Fruit fly (Drosophila melanogaster): Measurements from ENCODE around the gene CG34456.

The CG34456 gene

dm6 chr3L:9377198-9378035 lies 15.5 kb downstream of the CG34456 start, which contains the start of gene Hsp26 (continued):
- TF ChIP-seq Dref (GFP tag; IDR thresholded peaks at IDR 0.05) (no peak), Usf (GFP tag; optimal IDR thresholded peaks at IDR 0.05) (no peak), Asciz (GFP tag; optimal IDR thresholded peaks at IDR 0.05) (peak; percentile 74), CG10979 (tag; optimal IDR thresholded peaks at IDR 0.05) (peak; percentile 82), zfh2 (GFP tag; optimal IDR thresholded peaks at IDR 0.05) (peak; percentile 82), ewg (GFP tag; optimal IDR thresholded peaks at IDR 0.05) (peak; percentile 93), Vsx1 (GFP tag; optimal IDR thresholded peaks at IDR 0.05) (peak; percentile 53), sisA (GFP tag; IDR thresholded peaks at IDR 0.05) (peak; percentile 74), fd102C (GFP tag; optimal IDR thresholded peaks at IDR 0.05) (peak; percentile 27), ara (GFP tag; IDR thresholded peaks at IDR 0.05) (peak; percentile 77), CG42726 (GFP tag; IDR thresholded peaks at IDR 0.05; ENCODE audit: partially characterized antibody) (no peak), ftz-f1 (GFP tag; optimal IDR thresholded peaks at IDR 0.05) (no peak), CG8765 (GFP tag; IDR thresholded peaks at IDR 0.05) (peak; percentile 22; the same call in 1 of the 2 replicates), wdn (GFP tag; IDR thresholded peaks at IDR 0.05) (peak; percentile 81), Gug (GFP tag; IDR thresholded peaks at IDR 0.05) (peak; percentile 43; the same call in 2 of the 4 replicates), CG9215 (GFP tag; IDR thresholded peaks at IDR 0.05) (no peak), CG15073 (GFP tag; optimal IDR thresholded peaks at IDR 0.05) (peak; percentile 24), CG17568 (GFP tag; optimal IDR thresholded peaks at IDR 0.05) (peak; percentile 84), bbx (GFP tag; IDR thresholded peaks at IDR 0.05; ENCODE audit: partially characterized antibody) (no peak; the same call in 1 of the 2 replicates), sd (tag; optimal IDR thresholded peaks at IDR 0.05) (peak; percentile 59), bab2 (GFP tag; optimal IDR thresholded peaks at IDR 0.05) (peak; percentile 83), Doc3 (GFP tag; IDR thresholded peaks at IDR 0.05; ENCODE audit: partially characterized antibody) (no peak), gce (GFP tag; IDR thresholded peaks at IDR 0.05) (peak; percentile 83; the same call in 2 of the 3 replicates), MBD-R2 (GFP tag; IDR thresholded peaks at IDR 0.05) (peak; percentile 42; the same call in 1 of the 2 replicates), crc (GFP tag; optimal IDR thresholded peaks at IDR 0.05) (peak; percentile 84), CG4707 (GFP tag; optimal IDR thresholded peaks at IDR 0.05) (peak; percentile 49), Optix (GFP tag; IDR thresholded peaks at IDR 0.05) (peak; percentile 23; the same call in 1 of the 3 replicates), CG9609 (GFP tag; optimal IDR thresholded peaks at IDR 0.05) (peak; percentile 82), disco-r (GFP tag; optimal IDR thresholded peaks at IDR 0.05) (peak; percentile 83), sens-2 (GFP tag; IDR thresholded peaks at IDR 0.05) (peak; percentile 73), Ssrp (tag; optimal IDR thresholded peaks at IDR 0.05) (peak; percentile 70), BEAF-32 (GFP tag; optimal IDR thresholded peaks at IDR 0.05) (no peak), CG1233 (GFP tag; optimal IDR thresholded peaks at IDR 0.05) (peak; percentile 78), CG3995 (GFP tag; optimal IDR thresholded peaks at IDR 0.05) (peak; percentile 12), D19A (tag; optimal IDR thresholded peaks at IDR 0.05) (peak; percentile 77), bowl (GFP tag; IDR thresholded peaks at IDR 0.05) (peak; percentile 71; the same call in 1 of the 2 replicates), CG14050 (GFP tag; IDR thresholded peaks at IDR 0.05) (peak; percentile 86), CG10147 (GFP tag; optimal IDR thresholded peaks at IDR 0.05) (peak; percentile 74), nom (GFP tag; optimal IDR thresholded peaks at IDR 0.05) (peak; percentile 79), CG7556 (GFP tag; optimal IDR thresholded peaks at IDR 0.05) (peak; percentile 89), CG17612 (GFP tag; IDR thresholded peaks at IDR 0.05) (peak; percentile 56; the same call in 1 of the 2 replicates), tgo (GFP tag; IDR thresholded peaks at IDR 0.05) (peak; percentile 82), CG16863 (GFP tag; optimal IDR thresholded peaks at IDR 0.05) (peak; percentile 88), CG8290 (GFP tag; optimal IDR thresholded peaks at IDR 0.05) (peak; percentile 72), CG8290 (tag; optimal IDR thresholded peaks at IDR 0.05) (peak in 1 of 2 experiments; percentile 24), ems (GFP tag; optimal IDR thresholded peaks at IDR 0.05) (peak; percentile 82), CG2889 (GFP tag; IDR thresholded peaks at IDR 0.05) (peak; percentile 63; the same call in 2 of the 3 replicates), corto (GFP tag; optimal IDR thresholded peaks at IDR 0.05) (peak; percentile 79)

Data from whole organism, embryonic.